Worm (Caenorhabditis elegans) whole organism, late embryonic: ENCODE data around the gene str-112.

ENCODE experiments used
- C08G9.2 ChIP-seq: sonication (generic microtip); optimal IDR thresholded peaks from 2 replicates; lab custom pipeline; 2016; ENCODE audit warnings: mild to moderate bottlenecking, missing genetic modification characterization, moderate library complexity, missing compliant biosample characterization
- C38D4.7 ChIP-seq: fragments of 200-800 bp; sonication (Bioruptor generic); optimal IDR thresholded peaks from 2 replicates; lab custom pipeline; 2018; ENCODE audit warnings: mild to moderate bottlenecking, missing genetic modification characterization, moderate library complexity, missing compliant biosample characterization
- F13H6.1 ChIP-seq: sonication (generic microtip); optimal IDR thresholded peaks from 2 replicates; lab custom pipeline; 2016; ENCODE audit warnings: missing genetic modification characterization, missing compliant biosample characterization
- ahr-1 ChIP-seq: sonication (generic microtip); optimal IDR thresholded peaks from 2 replicates; lab custom pipeline; 2016; ENCODE audit warnings: missing genetic modification characterization, missing compliant biosample characterization
- ama-1 ChIP-seq: fragments of 150-350 bp; optimal IDR thresholded peaks from 2 replicates; lab custom pipeline; 2014
- ceh-18 ChIP-seq: sonication (generic microtip); optimal IDR thresholded peaks from 2 replicates; lab custom pipeline; 2016; ENCODE audit warnings: missing genetic modification characterization, missing compliant biosample characterization
- ceh-19 ChIP-seq: fragments of 200-800 bp; sonication (Bioruptor generic); optimal IDR thresholded peaks from 2 replicates; lab custom pipeline; 2018; ENCODE audit warnings: mild to moderate bottlenecking, missing genetic modification characterization, missing compliant biosample characterization
- ceh-22 ChIP-seq: sonication (generic microtip); optimal IDR thresholded peaks from 2 replicates; lab custom pipeline; 2017; ENCODE audit warnings: missing biosample characterization, missing genetic modification characterization
- ceh-31 ChIP-seq: sonication (generic microtip); optimal IDR thresholded peaks from 2 replicates; lab custom pipeline; 2016; ENCODE audit warnings: missing genetic modification characterization, missing compliant biosample characterization
- ceh-45 ChIP-seq: fragments of 200-800 bp; sonication (Bioruptor generic); IDR thresholded peaks from 2 replicates; pipeline ENCODE4 v1.3.6; 2022; ENCODE audit warnings: missing genetic modification reagents, missing genetic modification characterization, missing compliant biosample characterization
- ceh-6 ChIP-seq: fragments of 200-800 bp; sonication (Bioruptor generic); optimal IDR thresholded peaks from 2 replicates; lab custom pipeline; 2018; ENCODE audit warnings: mild to moderate bottlenecking, missing genetic modification characterization, missing compliant biosample characterization
- ceh-9 ChIP-seq: sonication (generic microtip); optimal IDR thresholded peaks from 2 replicates; lab custom pipeline; 2016; ENCODE audit warnings: mild to moderate bottlenecking, missing genetic modification characterization, inconsistent platforms, missing compliant biosample characterization
- che-1 ChIP-seq: sonication (generic microtip); optimal IDR thresholded peaks from 2 replicates; lab custom pipeline; 2016; ENCODE audit warnings: mild to moderate bottlenecking, missing genetic modification characterization, missing compliant biosample characterization
- dmd-4 ChIP-seq: sonication (generic microtip); optimal IDR thresholded peaks from 2 replicates; lab custom pipeline; 2016; ENCODE audit warnings: borderline replicate concordance, missing genetic modification characterization, missing compliant biosample characterization
- dve-1 ChIP-seq: sonication (generic microtip); optimal IDR thresholded peaks from 2 replicates; lab custom pipeline; 2017; ENCODE audit warnings: antibody characterized with exemption, mild to moderate bottlenecking, missing genetic modification characterization, missing compliant biosample characterization
- elt-4 ChIP-seq: sonication (generic microtip); optimal IDR thresholded peaks from 2 replicates; lab custom pipeline; 2016; ENCODE audit warnings: missing genetic modification characterization, missing compliant biosample characterization
- ets-4 ChIP-seq: sonication (generic microtip); optimal IDR thresholded peaks from 2 replicates; lab custom pipeline; 2016; ENCODE audit warnings: missing genetic modification characterization, missing compliant biosample characterization
- eyg-1 ChIP-seq: sonication (generic microtip); optimal IDR thresholded peaks from 2 replicates; lab custom pipeline; 2016; ENCODE audit warnings: missing genotype, missing genetic modification characterization, missing compliant biosample characterization
- fkh-10 ChIP-seq: fragments of 150-350 bp; optimal IDR thresholded peaks from 2 replicates; lab custom pipeline; 2014; ENCODE audit warnings: missing biosample characterization, missing genetic modification reagents, missing genetic modification characterization
- fkh-6 ChIP-seq: sonication (generic microtip); optimal IDR thresholded peaks from 2 replicates; lab custom pipeline; 2016; ENCODE audit warnings: missing genetic modification characterization, missing compliant biosample characterization
- hlh-13 ChIP-seq: fragments of 200-800 bp; sonication (Bioruptor generic); optimal IDR thresholded peaks from 2 replicates; lab custom pipeline; 2018; ENCODE audit warnings: mild to moderate bottlenecking, missing genetic modification characterization, missing compliant biosample characterization
- hlh-15 ChIP-seq: sonication (generic microtip); optimal IDR thresholded peaks from 2 replicates; lab custom pipeline; 2016; ENCODE audit warnings: missing genetic modification characterization, missing compliant biosample characterization
- hlh-6 ChIP-seq: sonication (generic microtip); optimal IDR thresholded peaks from 2 replicates; lab custom pipeline; 2016; ENCODE audit warnings: missing genotype, missing genetic modification characterization, missing compliant biosample characterization
- hlh-8 ChIP-seq: sonication (generic microtip); optimal IDR thresholded peaks from 2 replicates; lab custom pipeline; 2016; ENCODE audit warnings: missing genotype, missing genetic modification characterization, missing compliant biosample characterization
- madf-2 ChIP-seq: sonication (generic microtip); optimal IDR thresholded peaks from 2 replicates; lab custom pipeline; 2017; ENCODE audit warnings: missing genetic modification characterization, missing compliant biosample characterization
- nfya-1 ChIP-seq: sonication (generic microtip); optimal IDR thresholded peaks from 2 replicates; lab custom pipeline; 2017; ENCODE audit warnings: missing genetic modification characterization, mild to moderate bottlenecking, missing compliant biosample characterization, antibody characterized with exemption, moderate library complexity
- npax-4 ChIP-seq: sonication (generic microtip); optimal IDR thresholded peaks from 2 replicates; lab custom pipeline; 2016; ENCODE audit warnings: missing genetic modification characterization, missing compliant biosample characterization
- odd-2 ChIP-seq: sonication (generic microtip); optimal IDR thresholded peaks from 2 replicates; lab custom pipeline; 2017; ENCODE audit warnings: antibody characterized with exemption, mild to moderate bottlenecking, missing genetic modification characterization, missing compliant biosample characterization
- pha-2 ChIP-seq: sonication (generic microtip); optimal IDR thresholded peaks from 2 replicates; lab custom pipeline; 2017; ENCODE audit warnings: mild to moderate bottlenecking, missing genetic modification characterization, missing compliant biosample characterization
- pha-4 ChIP-seq: fragments of 150-350 bp; optimal IDR thresholded peaks from 2 replicates; lab custom pipeline; 2018; ENCODE audit warnings: missing biosample characterization, missing genetic modification reagents, missing genetic modification characterization
- pros-1 ChIP-seq: fragments of 150-350 bp; optimal IDR thresholded peaks from 2 replicates; lab custom pipeline; 2014; ENCODE audit warnings: missing biosample characterization, missing genetic modification reagents, missing genetic modification characterization
- ref-2 ChIP-seq: sonication (generic microtip); optimal IDR thresholded peaks from 2 replicates; lab custom pipeline; 2016; ENCODE audit warnings: missing genetic modification characterization, missing compliant biosample characterization
- sdc-2 ChIP-seq: sonication (generic microtip); optimal IDR thresholded peaks from 2 replicates; lab custom pipeline; 2016; ENCODE audit warnings: missing genotype, missing genetic modification characterization, missing compliant biosample characterization
- sox-4 ChIP-seq: sonication (generic microtip); optimal IDR thresholded peaks from 2 replicates; lab custom pipeline; 2017; ENCODE audit warnings: mild to moderate bottlenecking, missing genetic modification characterization, inconsistent platforms, missing compliant biosample characterization
- tbx-2 ChIP-seq: sonication (generic microtip); optimal IDR thresholded peaks from 2 replicates; lab custom pipeline; 2016; ENCODE audit warnings: missing genetic modification characterization, missing compliant biosample characterization
- tbx-7 ChIP-seq: sonication (generic microtip); optimal IDR thresholded peaks from 2 replicates; lab custom pipeline; 2016; ENCODE audit warnings: missing genotype, missing genetic modification characterization, missing compliant biosample characterization
- unc-3 ChIP-seq, 2 experiments: fragments of 200-800 bp in 1 of 2; sonication (Bioruptor generic) in 1 of 2; sonication (generic microtip) in 1 of 2; conservative IDR thresholded peaks in 1 of 2; optimal IDR thresholded peaks in 1 of 2; 2 replicates each; pipeline versions ENCODE4 v1.3.6 to Lab custom; 2016 to 2022; ENCODE audit warnings: missing compliant biosample characterization in 2 of 2, missing genetic modification characterization in 2 of 2, missing genetic modification reagents in 1 of 2
- unc-42 ChIP-seq: sonication (generic microtip); optimal IDR thresholded peaks from 2 replicates; lab custom pipeline; 2016; ENCODE audit warnings: missing genotype, missing genetic modification characterization, missing compliant biosample characterization
- unc-55 ChIP-seq: sonication (generic microtip); optimal IDR thresholded peaks from 2 replicates; lab custom pipeline; 2017; ENCODE audit warnings: missing biosample characterization, missing genetic modification reagents, missing genetic modification characterization
- ztf-16 ChIP-seq: sonication (generic microtip); optimal IDR thresholded peaks from 2 replicates; lab custom pipeline; 2017; ENCODE audit warnings: missing genetic modification characterization, missing compliant biosample characterization

str-112 gene

ce11 chrV:7138320-7138719 is at the start of gene str-112:
TSS of gene str-112 (minus strand) at chrV:7138420.
- TF ChIP-seq ceh-9 (no peak), dve-1 (tag; lab: Kevin White, UChicago) (no peak), hlh-15 (tag; lab: Kevin White, UChicago) (no peak), ceh-6 (no peak), npax-4 (tag; lab: Kevin White, UChicago) (no peak), hlh-6 (no peak), ceh-19 (no peak), C08G9.2 (tag; lab: Kevin White, UChicago) (no peak), madf-2 (tag; lab: Kevin White, UChicago) (no peak), ets-4 (tag; lab: Kevin White, UChicago) (no peak), tbx-2 (tag; lab: Kevin White, UChicago) (no peak), ama-1 (lab: Kevin White, UChicago) (no peak), ahr-1 (tag; lab: Kevin White, UChicago) (no peak), hlh-13 (GFP tag; lab: Kevin White, UChicago) (no peak), elt-4 (tag; lab: Kevin White, UChicago) (no peak), ztf-16 (tag; lab: Kevin White, UChicago) (no peak), tbx-7 (tag; lab: Kevin White, UChicago) (no peak)

- TF ChIP-seq tbx-7 (tag; lab: Kevin White, UChicago) (no peak), fkh-6 (no peak), ceh-19 (no peak), sox-4 (tag; lab: Kevin White, UChicago) (no peak), odd-2 (tag; lab: Kevin White, UChicago) (no peak), pha-2 (tag; lab: Kevin White, UChicago) (no peak), ceh-22 (tag; lab: Kevin White, UChicago) (no peak), unc-3 (GFP tag; conservative IDR thresholded peaks at IDR 0.05; lab: Robert Waterston, UW) (no peak), unc-3 (tag; optimal IDR thresholded peaks at IDR 0.05; lab: Kevin White, UChicago) (no peak), ceh-31 (tag; lab: Kevin White, UChicago) (no peak), sdc-2 (tag; lab: Kevin White, UChicago) (no peak), che-1 (tag; lab: Kevin White, UChicago) (no peak)
These were observed 49.1 kb upstream of the str-112 start for ce11 chrV:7187295-7187694.

ce11 chrV:7186599-7186998 is 48.4 kb upstream of the str-112 start:
- no peak for TF ChIP-seq C08G9.2 (tag; lab: Kevin White, UChicago)
- no peak for TF ChIP-seq pha-4 (tag; lab: Kevin White, UChicago)
- TF ChIP-seq ama-1 (lab: Kevin White, UChicago) = no peak
- no peak for TF ChIP-seq ztf-16 (tag; lab: Kevin White, UChicago)
- TF ChIP-seq che-1 (tag; lab: Kevin White, UChicago) = no peak
- TF ChIP-seq ceh-18 = no peak
- no peak for TF ChIP-seq hlh-8 (tag; lab: Kevin White, UChicago)
- no peak for TF ChIP-seq fkh-10
- TF ChIP-seq dmd-4 (tag; lab: Kevin White, UChicago) = no peak
- TF ChIP-seq pros-1 (tag; lab: Kevin White, UChicago) = no peak
- no peak for TF ChIP-seq ahr-1 (tag; lab: Kevin White, UChicago)
- TF ChIP-seq pha-2 (tag; lab: Kevin White, UChicago) = no peak
- TF ChIP-seq ceh-6 = no peak
- no peak for TF ChIP-seq unc-55
- no peak for TF ChIP-seq ceh-19
- TF ChIP-seq ref-2 (tag; lab: Kevin White, UChicago) = no peak
- TF ChIP-seq C38D4.7 (GFP tag; lab: Kevin White, UChicago) = no peak
- TF ChIP-seq eyg-1 (tag; lab: Kevin White, UChicago) = no peak
- TF ChIP-seq F13H6.1 (tag; lab: Kevin White, UChicago) = no peak
- TF ChIP-seq ceh-31 (tag; lab: Kevin White, UChicago) = no peak

ce11 chrV:7184549-7184948 is 46.3 kb upstream of the str-112 start, which contains the start of gene pitr-5:
TSS of gene pitr-5 (plus strand) at chrV:7184849.
- no peak for TF ChIP-seq pha-2 (tag; lab: Kevin White, UChicago)
- TF ChIP-seq sdc-2 (tag; lab: Kevin White, UChicago) = no peak
- no peak for TF ChIP-seq ceh-45 (GFP tag; lab: Robert Waterston, UW)
- TF ChIP-seq unc-42 (tag; lab: Kevin White, UChicago) = no peak
- TF ChIP-seq nfya-1 (tag; lab: Kevin White, UChicago) = no peak
